Worm (Caenorhabditis elegans): ENCODE data around the gene clec-160.

ce11 chrIII:8291268-8292032 lies 15.7 kb upstream of the clec-160 start:
- TF ChIP-seq ztf-26 (tag; optimal IDR thresholded peaks at IDR 0.05) (no peak), pha-4 (tag; optimal IDR thresholded peaks at IDR 0.05) (no peak), mel-28 (tag; optimal IDR thresholded peaks at IDR 0.05; ENCODE audit: borderline replicate concordance) (no peak), xnd-1 (tag; optimal IDR thresholded peaks at IDR 0.05) (no peak), nhr-90 (tag; optimal IDR thresholded peaks at IDR 0.05) (no peak)
